Worm (Caenorhabditis elegans) whole organism, young adult: Measurements from ENCODE around the gene attf-5.

Source experiments
- F49E8.2 ChIP-seq: sonication (generic microtip); optimal IDR thresholded peaks from 3 replicates; lab custom pipeline; 2017; ENCODE audit warnings: missing genetic modification characterization, mild to moderate bottlenecking, missing compliant biosample characterization, antibody characterized with exemption, moderate library complexity; ENCODE audit not compliant: insufficient read depth
- akir-1 ChIP-seq: fragments of 200-800 bp; sonication (Bioruptor generic); optimal IDR thresholded peaks from 2 replicates; lab custom pipeline; 2018; ENCODE audit warnings: mild to moderate bottlenecking, missing genetic modification characterization, moderate library complexity, missing compliant biosample characterization
- ceh-58 ChIP-seq: fragments of 200-800 bp; sonication (Bioruptor generic); IDR thresholded peaks from 2 replicates; pipeline ENCODE4 v1.3.6; 2022; ENCODE audit warnings: missing genetic modification characterization, missing compliant biosample characterization
- hmg-20 ChIP-seq: fragments of 200-800 bp; sonication (Bioruptor generic); IDR thresholded peaks from 2 replicates; pipeline ENCODE4 v1.3.6; 2022; ENCODE audit warnings: missing genetic modification reagents, missing genetic modification characterization, missing compliant biosample characterization
- lin-26 ChIP-seq: fragments of 200-800 bp; sonication (Bioruptor generic); IDR thresholded peaks from 2 replicates; pipeline ENCODE4 v1.3.6; 2022; ENCODE audit warnings: missing genetic modification reagents, missing genetic modification characterization, missing compliant biosample characterization
- nhr-90 ChIP-seq: sonication (generic microtip); optimal IDR thresholded peaks from 2 replicates; lab custom pipeline; 2016; ENCODE audit warnings: missing genotype, mild to moderate bottlenecking, missing genetic modification characterization, missing compliant biosample characterization
- pha-4 ChIP-seq: fragments of 150-350 bp; sonication (generic microtip); optimal IDR thresholded peaks from 2 replicates; lab custom pipeline; 2014; ENCODE audit warnings: missing biosample characterization, missing genetic modification reagents, missing genetic modification characterization
- rcor-1 ChIP-seq: fragments of 200-800 bp; sonication (Bioruptor generic); IDR thresholded peaks from 2 replicates; pipeline ENCODE4 v1.3.6; 2022; ENCODE audit warnings: missing genetic modification reagents, missing genetic modification characterization, missing compliant biosample characterization
- repo-1 ChIP-seq: sonication (generic microtip); optimal IDR thresholded peaks from 2 replicates; lab custom pipeline; 2017; ENCODE audit warnings: mild to moderate bottlenecking, missing genetic modification characterization, missing compliant biosample characterization
- snpc-4 ChIP-seq, 5 experiments: fragments of 150-350 bp in 1 of 5; sonication (generic microtip) in 4 of 5; optimal IDR thresholded peaks; 2 replicates each; lab custom pipeline; 2014 to 2018; ENCODE audit warnings: missing genetic modification characterization in 5 of 5, missing biosample characterization in 3 of 5, antibody characterized with exemption in 2 of 5, mild to moderate bottlenecking in 2 of 5, missing compliant biosample characterization in 2 of 5, missing genotype in 2 of 5, moderate library complexity in 2 of 5, missing genetic modification reagents in 1 of 5
- tlf-1 ChIP-seq: fragments of 200-800 bp; sonication (Bioruptor generic); optimal IDR thresholded peaks from 2 replicates; lab custom pipeline; 2018; ENCODE audit warnings: mild to moderate bottlenecking, missing genetic modification characterization, missing compliant biosample characterization
- unc-62 ChIP-seq: fragments of 150-350 bp; optimal IDR thresholded peaks from 2 replicates; lab custom pipeline; 2014; ENCODE audit warnings: missing biosample characterization, missing genetic modification reagents, missing genetic modification characterization
- zfh-2 ChIP-seq: fragments of 200-800 bp; sonication (Bioruptor generic); conservative IDR thresholded peaks from 2 replicates; pipeline ENCODE4 v1.3.6; 2022; ENCODE audit warnings: missing genetic modification reagents, missing genetic modification characterization, missing compliant biosample characterization

- TF ChIP-seq nhr-90 (tag; lab: Kevin White, UChicago) (no peak), pha-4 (tag; lab: Kevin White, UChicago) (no peak), rcor-1 (no peak), repo-1 (no peak), F49E8.2 (tag; lab: Kevin White, UChicago) (no peak), tlf-1 (GFP tag; lab: Kevin White, UChicago) (no peak), ceh-58 (GFP tag; lab: Robert Waterston, UW) (no peak), snpc-4 (GFP tag; optimal IDR thresholded peaks at IDR 0.05; lab: Kevin White, UChicago) (no peak), snpc-4 (tag; optimal IDR thresholded peaks at IDR 0.05; lab: Kevin White, UChicago) (no peak), unc-62 (GFP tag; lab: Kevin White, UChicago) (no peak), zfh-2 (GFP tag; lab: Robert Waterston, UW) (no peak), lin-26 (GFP tag; lab: Robert Waterston, UW) (no peak), hmg-20 (GFP tag; lab: Robert Waterston, UW) (no peak), akir-1 (GFP tag; lab: Kevin White, UChicago) (no peak)
Measured at ce11 chrX:810694-811093, 22.5 kb downstream of the attf-5 start, which contains the start of gene F25E2.2.
